Fruit fly (Drosophila melanogaster): Measurements from ENCODE around the gene Brd8.
A peak's percentile ranks its signal among the peaks of the same experiment; 100 is the strongest.

The Brd8 gene

dm6 chr3R:29265075-29265474 is 41.8 kb downstream of the Brd8 start (continued):
- peak in 1 of 2 experiments; percentile 47 for TF ChIP-seq chif (GFP tag; optimal IDR thresholded peaks at IDR 0.05)
- TF ChIP-seq sens (GFP tag): peak; percentile 91
- TF ChIP-seq CG4328 (GFP tag; optimal IDR thresholded peaks at IDR 0.05): no peak
- peak; percentile 3 for TF ChIP-seq Xbp1 (GFP tag; optimal IDR thresholded peaks at IDR 0.05)
- no peak for TF ChIP-seq nau (GFP tag; optimal IDR thresholded peaks at IDR 0.05)
- no peak for TF ChIP-seq CG7963 (GFP tag; IDR thresholded peaks at IDR 0.05; ENCODE audit: partially characterized antibody)
- TF ChIP-seq CG18599 (GFP tag; optimal IDR thresholded peaks at IDR 0.05): peak; percentile 21
- TF ChIP-seq Mrtf (GFP tag; IDR thresholded peaks at IDR 0.05): 0 out of 3 replicates have a peak, but pooled peaks have one; percentile 38
- TF ChIP-seq Rx (GFP tag; IDR thresholded peaks at IDR 0.05): 0 out of 2 replicates have a peak, but pooled peaks have one; percentile 4
- peak; percentile 37 for TF ChIP-seq CG13424 (tag; optimal IDR thresholded peaks at IDR 0.05)
- TF ChIP-seq ssp (GFP tag; IDR thresholded peaks at IDR 0.05): 0 out of 2 replicates have a peak, but pooled peaks have one; percentile 23
- no peak for TF ChIP-seq knrl (GFP tag; IDR thresholded peaks at IDR 0.05; ENCODE audit: partially characterized antibody)
- no peak for TF ChIP-seq CG7372 (GFP tag; IDR thresholded peaks at IDR 0.05)
- peak; percentile 84 for TF ChIP-seq dmrt11E (tag; optimal IDR thresholded peaks at IDR 0.05)
- no peak for TF ChIP-seq CG1647 (GFP tag; optimal IDR thresholded peaks at IDR 0.05)
- peak; percentile 3 for TF ChIP-seq CG7786 (GFP tag; optimal IDR thresholded peaks at IDR 0.05)
- no peak for TF ChIP-seq CG31224 (GFP tag; IDR thresholded peaks at IDR 0.05)
- peak; percentile 7 for TF ChIP-seq CG17359 (tag; optimal IDR thresholded peaks at IDR 0.05)
- TF ChIP-seq peb (GFP tag; IDR thresholded peaks at IDR 0.05): 0 out of 2 replicates have a peak, but pooled peaks have one; percentile 10
- TF ChIP-seq Sry-δ (GFP tag; optimal IDR thresholded peaks at IDR 0.05): no peak
- peak; percentile 24 for TF ChIP-seq CG13775 (GFP tag; optimal IDR thresholded peaks at IDR 0.05)
- no peak for TF ChIP-seq vfl (GFP tag; optimal IDR thresholded peaks at IDR 0.05)
- TF ChIP-seq HHEX (GFP tag; optimal IDR thresholded peaks at IDR 0.05): no peak
- no peak for TF ChIP-seq Dp (GFP tag; optimal IDR thresholded peaks at IDR 0.05)
- peak; percentile 5 for TF ChIP-seq CG12219 (GFP tag; optimal IDR thresholded peaks at IDR 0.05)
- TF ChIP-seq CG6683 (GFP tag; optimal IDR thresholded peaks at IDR 0.05): no peak
- TF ChIP-seq bab2 (GFP tag; optimal IDR thresholded peaks at IDR 0.05): peak; percentile 44
- no peak for TF ChIP-seq h (optimal IDR thresholded peaks at IDR 0.05)
- TF ChIP-seq mirr (GFP tag; optimal IDR thresholded peaks at IDR 0.05): no peak
- peak; percentile 44 for TF ChIP-seq CG11504 (tag; optimal IDR thresholded peaks at IDR 0.05)
- TF ChIP-seq exex (tag; optimal IDR thresholded peaks at IDR 0.05): no peak
- TF ChIP-seq CG9215 (GFP tag; IDR thresholded peaks at IDR 0.05): no peak
- TF ChIP-seq CG16815 (GFP tag; optimal IDR thresholded peaks at IDR 0.05): peak; percentile 47
- no peak for TF ChIP-seq rib (GFP tag; IDR thresholded peaks at IDR 0.05)
- no peak for TF ChIP-seq CG10565 (GFP tag; optimal IDR thresholded peaks at IDR 0.05)
- peak; percentile 35 for TF ChIP-seq CG30431 (GFP tag; optimal IDR thresholded peaks at IDR 0.05)
- no peak for TF ChIP-seq crp (GFP tag; optimal IDR thresholded peaks at IDR 0.05)
- TF ChIP-seq Atf6 (GFP tag; IDR thresholded peaks at IDR 0.05): no peak
- peak; percentile 24 for TF ChIP-seq Hr3 (GFP tag; optimal IDR thresholded peaks at IDR 0.05)
- TF ChIP-seq Optix (GFP tag; IDR thresholded peaks at IDR 0.05): 0 out of 3 replicates have a peak, but pooled peaks have one; percentile 14
- TF ChIP-seq CG8924 (tag; optimal IDR thresholded peaks at IDR 0.05): peak; percentile 24
- no peak for TF ChIP-seq NFAT (GFP tag; IDR thresholded peaks at IDR 0.05)
- TF ChIP-seq Poxn (GFP tag; IDR thresholded peaks at IDR 0.05): no peak
- TF ChIP-seq ttk (GFP tag; IDR thresholded peaks at IDR 0.05): peak; percentile 46; the same call in 1 of the 2 replicates
- peak; percentile 45 for TF ChIP-seq CG15696 (tag; optimal IDR thresholded peaks at IDR 0.05)
- peak; percentile 45 for TF ChIP-seq CG2202 (tag; optimal IDR thresholded peaks at IDR 0.05)
- no peak for TF ChIP-seq CG12236 (GFP tag; optimal IDR thresholded peaks at IDR 0.05)
- TF ChIP-seq D19A (tag; optimal IDR thresholded peaks at IDR 0.05): peak; percentile 52
- peak; percentile 31 for TF ChIP-seq PHDP (tag; optimal IDR thresholded peaks at IDR 0.05)
- no peak for TF ChIP-seq ash1 (GFP tag; optimal IDR thresholded peaks at IDR 0.05)
- peak; percentile 74 for TF ChIP-seq CG2712 (tag; optimal IDR thresholded peaks at IDR 0.05)
